Fruit fly (Drosophila melanogaster): ENCODE data around the gene Daxx.

Daxx gene

dm6 chr2L:6536044-6536581, 55.4 kb downstream of the Daxx start:
- peak; percentile 63 for TF ChIP-seq svp (GFP tag)
- TF ChIP-seq Blimp-1 (GFP tag; optimal IDR thresholded peaks at IDR 0.05): no peak
- TF ChIP-seq ss (GFP tag; optimal IDR thresholded peaks at IDR 0.05): peak in 1 of 2 experiments; percentile 32
- peak; percentile 27; the same call in 1 of the 3 replicates for TF ChIP-seq eg (GFP tag; IDR thresholded peaks at IDR 0.05)
- TF ChIP-seq CG11762 (GFP tag; optimal IDR thresholded peaks at IDR 0.05; ENCODE audit: insufficient read depth): no peak
- TF ChIP-seq CG8319 (GFP tag; optimal IDR thresholded peaks at IDR 0.05): no peak
